Fruit fly (Drosophila melanogaster) whole organism, embryonic: ENCODE data around the gene Mst85C.

Experiments
- ATbp ChIP-seq: fragments of 200-800 bp; sonication (Bioruptor generic); optimal IDR thresholded peaks from 2 replicates; lab custom pipeline; 2017; ENCODE audit warnings: missing biosample characterization, mild to moderate bottlenecking, missing genetic modification characterization, missing genetic modification reagents
- Aef1 ChIP-seq: fragments of 200-800 bp; sonication (Bioruptor generic); IDR thresholded peaks from 3 replicates; pipeline ENCODE4 v1.3.6; 2022; ENCODE audit warnings: missing biosample characterization, missing genetic modification characterization
- BtbVII ChIP-seq: fragments of 200-800 bp; sonication (Bioruptor generic); optimal IDR thresholded peaks from 3 replicates; lab custom pipeline; 2017; ENCODE audit warnings: missing biosample characterization, mild to moderate bottlenecking, missing genetic modification characterization
- CG10431 ChIP-seq: fragments of 200-800 bp; sonication (Bioruptor generic); optimal IDR thresholded peaks from 3 replicates; lab custom pipeline; 2018; ENCODE audit warnings: missing biosample characterization, mild to moderate bottlenecking, missing genetic modification characterization
- CG10654 ChIP-seq: fragments of 200-800 bp; sonication (Bioruptor generic); optimal IDR thresholded peaks from 2 replicates; lab custom pipeline; 2016; ENCODE audit warnings: missing biosample characterization, missing genetic modification characterization
- CG11723 ChIP-seq: fragments of 200-800 bp; sonication (Bioruptor generic); optimal IDR thresholded peaks from 2 replicates; lab custom pipeline; 2017; ENCODE audit warnings: missing biosample characterization, mild to moderate bottlenecking, missing genetic modification characterization
- CG12155 ChIP-seq: fragments of 200-800 bp; sonication (Bioruptor generic); optimal IDR thresholded peaks from 3 replicates; lab custom pipeline; 2016; ENCODE audit warnings: missing biosample characterization, missing genetic modification characterization
- CG12299 ChIP-seq: fragments of 200-800 bp; sonication (Bioruptor generic); optimal IDR thresholded peaks from 2 replicates; lab custom pipeline; 2018; ENCODE audit warnings: missing biosample characterization, mild to moderate bottlenecking, missing genetic modification characterization
- CG12744 ChIP-seq: fragments of 200-800 bp; sonication (Bioruptor generic); optimal IDR thresholded peaks from 2 replicates; lab custom pipeline; 2016; ENCODE audit warnings: missing biosample characterization, missing genetic modification characterization
- CG15269 ChIP-seq: fragments of 200-800 bp; sonication (Bioruptor generic); optimal IDR thresholded peaks from 2 replicates; lab custom pipeline; 2018; ENCODE audit warnings: missing biosample characterization, mild to moderate bottlenecking, missing genetic modification characterization, moderate library complexity
- CG17328 ChIP-seq: fragments of 200-800 bp; sonication (Bioruptor generic); IDR thresholded peaks from 2 replicates; pipeline ENCODE4 v1.3.6; 2022; ENCODE audit warnings: missing biosample characterization, missing genetic modification characterization
- CG17802 ChIP-seq: fragments of 200-800 bp; sonication (Bioruptor generic); optimal IDR thresholded peaks from 2 replicates; lab custom pipeline; 2018; ENCODE audit warnings: missing biosample characterization, mild to moderate bottlenecking, missing genetic modification characterization, moderate library complexity
- CG2116 ChIP-seq: fragments of 200-800 bp; sonication (Bioruptor generic); optimal IDR thresholded peaks from 3 replicates; lab custom pipeline; 2018; ENCODE audit warnings: missing biosample characterization, mild to moderate bottlenecking, missing genetic modification characterization
- CG2678 ChIP-seq: fragments of 200-800 bp; sonication (Bioruptor generic); optimal IDR thresholded peaks from 3 replicates; lab custom pipeline; 2019; ENCODE audit warnings: missing biosample characterization, mild to moderate bottlenecking, missing genetic modification characterization, moderate library complexity
- CG31224 ChIP-seq: fragments of 200-800 bp; sonication (Bioruptor generic); IDR thresholded peaks from 2 replicates; pipeline ENCODE4 v1.3.6; 2022; ENCODE audit warnings: missing biosample characterization, missing genetic modification characterization
- CG32532 ChIP-seq: fragments of 200-800 bp; sonication (Bioruptor generic); IDR thresholded peaks from 2 replicates; pipeline ENCODE4 v1.3.6; 2022; ENCODE audit warnings: missing biosample characterization, missing genetic modification characterization
- CG3995 ChIP-seq: fragments of 200-800 bp; sonication (Bioruptor generic); optimal IDR thresholded peaks from 3 replicates; lab custom pipeline; 2016; ENCODE audit warnings: missing biosample characterization, missing genetic modification characterization
- CG4707 ChIP-seq: fragments of 200-800 bp; sonication (Bioruptor generic); optimal IDR thresholded peaks from 2 replicates; lab custom pipeline; 2018; ENCODE audit warnings: missing biosample characterization, mild to moderate bottlenecking, missing genetic modification characterization, moderate library complexity
- CG7271 ChIP-seq: fragments of 200-800 bp; sonication (Bioruptor generic); optimal IDR thresholded peaks from 2 replicates; lab custom pipeline; 2018; ENCODE audit warnings: missing biosample characterization, mild to moderate bottlenecking, missing genetic modification characterization, moderate library complexity
- Camta ChIP-seq: fragments of 200-800 bp; sonication (Bioruptor generic); optimal IDR thresholded peaks from 2 replicates; lab custom pipeline; 2016; ENCODE audit warnings: missing biosample characterization, missing genetic modification characterization
- Dbx ChIP-seq: fragments of 200-800 bp; sonication (Bioruptor generic); IDR thresholded peaks from 3 replicates; pipeline ENCODE4 v1.3.6; 2022; ENCODE audit warnings: missing biosample characterization, missing genetic modification characterization
- Doc2 ChIP-seq: fragments of 200-800 bp; sonication (Bioruptor generic); IDR thresholded peaks from 2 replicates; pipeline ENCODE4 v1.3.6; 2022; ENCODE audit warnings: missing biosample characterization, missing genetic modification characterization
- Ets97D ChIP-seq: fragments of 200-800 bp; sonication (Bioruptor generic); optimal IDR thresholded peaks from 3 replicates; lab custom pipeline; 2016; ENCODE audit warnings: missing biosample characterization, missing genetic modification characterization
- Fer2 ChIP-seq: fragments of 200-800 bp; sonication (Bioruptor generic); optimal IDR thresholded peaks from 2 replicates; lab custom pipeline; 2018; ENCODE audit warnings: missing biosample characterization, mild to moderate bottlenecking, missing genetic modification characterization, moderate library complexity
- Fer3 ChIP-seq: fragments of 200-800 bp; sonication (Bioruptor generic); optimal IDR thresholded peaks from 2 replicates; lab custom pipeline; 2018; ENCODE audit warnings: missing biosample characterization, mild to moderate bottlenecking, missing genetic modification characterization, moderate library complexity
- Hand ChIP-seq: fragments of 200-800 bp; sonication (Bioruptor generic); optimal IDR thresholded peaks from 2 replicates; lab custom pipeline; 2017; ENCODE audit warnings: mild to moderate bottlenecking, missing biosample characterization, missing genetic modification reagents, missing genetic modification characterization
- Hmx ChIP-seq: fragments of 200-800 bp; sonication (Bioruptor generic); optimal IDR thresholded peaks from 2 replicates; lab custom pipeline; 2016; ENCODE audit warnings: missing biosample characterization, missing genetic modification characterization
- MBD-R2 ChIP-seq: fragments of 200-800 bp; sonication (Bioruptor generic); IDR thresholded peaks from 2 replicates; pipeline ENCODE4 v1.3.6; 2022; ENCODE audit warnings: missing biosample characterization, missing genetic modification characterization
- Nf-YC ChIP-seq: fragments of 200-800 bp; optimal IDR thresholded peaks from 3 replicates; lab custom pipeline; 2019; ENCODE audit warnings: missing biosample characterization, mild to moderate bottlenecking, missing genetic modification characterization, moderate library complexity
- Tbp ChIP-seq: fragments of >200 bp; optimal IDR thresholded peaks from 2 replicates; lab custom pipeline; 2018; ENCODE audit warnings: missing biosample characterization, missing genetic modification characterization
- Vsx1 ChIP-seq: fragments of 200-800 bp; sonication (Bioruptor generic); optimal IDR thresholded peaks from 2 replicates; lab custom pipeline; 2017; ENCODE audit warnings: missing biosample characterization, mild to moderate bottlenecking, missing genetic modification characterization, missing genetic modification reagents
- corto ChIP-seq: fragments of 200-800 bp; sonication (Bioruptor generic); optimal IDR thresholded peaks from 2 replicates; lab custom pipeline; 2016; ENCODE audit warnings: missing biosample characterization, mild to moderate bottlenecking, missing genetic modification characterization, moderate library complexity
- ems ChIP-seq: fragments of 200-800 bp; sonication (Bioruptor generic); optimal IDR thresholded peaks from 3 replicates; lab custom pipeline; 2016; ENCODE audit warnings: missing biosample characterization, missing genetic modification characterization
- en ChIP-seq: fragments of 200-800 bp; sonication (Bioruptor generic); optimal IDR thresholded peaks from 2 replicates; lab custom pipeline; 2016; ENCODE audit warnings: missing biosample characterization, missing genetic modification characterization
- esg ChIP-seq: fragments of 200-800 bp; sonication (Bioruptor generic); conservative IDR thresholded peaks from 2 replicates; pipeline ENCODE4 v1.3.6; 2022; ENCODE audit warnings: missing biosample characterization, missing genetic modification characterization
- gfzf ChIP-seq: fragments of 200-800 bp; sonication (Bioruptor generic); optimal IDR thresholded peaks from 2 replicates; lab custom pipeline; 2016; ENCODE audit warnings: missing biosample characterization, mild to moderate bottlenecking, missing genetic modification characterization, moderate library complexity
- inv ChIP-seq: fragments of 200-800 bp; sonication (Bioruptor generic); IDR thresholded peaks from 2 replicates; pipeline ENCODE4 v1.3.6; 2022; ENCODE audit warnings: missing biosample characterization, missing genetic modification characterization; ENCODE audit not compliant: partially characterized antibody
- org-1 ChIP-seq: fragments of 200-800 bp; sonication (Bioruptor generic); optimal IDR thresholded peaks from 2 replicates; lab custom pipeline; 2017; ENCODE audit warnings: missing biosample characterization, missing genetic modification characterization
- pfk ChIP-seq: fragments of 200-800 bp; sonication (Bioruptor generic); optimal IDR thresholded peaks from 2 replicates; lab custom pipeline; 2018; ENCODE audit warnings: missing biosample characterization, mild to moderate bottlenecking, missing genetic modification characterization, moderate library complexity
- pnt ChIP-seq: fragments of 200-800 bp; sonication (Bioruptor generic); optimal IDR thresholded peaks from 3 replicates; lab custom pipeline; 2016; ENCODE audit warnings: missing biosample characterization, missing genetic modification characterization
- ro ChIP-seq: fragments of 200-800 bp; sonication (Bioruptor generic); IDR thresholded peaks from 2 replicates; pipeline ENCODE4 v1.3.6; 2022; ENCODE audit warnings: missing biosample characterization, missing genetic modification characterization
- row ChIP-seq: fragments of 200-800 bp; sonication (Bioruptor generic); IDR thresholded peaks from 3 replicates; pipeline ENCODE4 v1.3.6; 2022; ENCODE audit warnings: missing biosample characterization, missing genetic modification characterization
- slou ChIP-seq: fragments of 200-800 bp; sonication (Bioruptor generic); optimal IDR thresholded peaks from 3 replicates; lab custom pipeline; 2016; ENCODE audit warnings: missing biosample characterization, missing genetic modification characterization
- so ChIP-seq: fragments of 200-800 bp; sonication (Bioruptor generic); IDR thresholded peaks from 3 replicates; pipeline ENCODE4 v1.3.6; 2022; ENCODE audit warnings: missing biosample characterization, missing genetic modification characterization
- sob ChIP-seq: fragments of 200-800 bp; sonication (Bioruptor generic); IDR thresholded peaks from 2 replicates; pipeline ENCODE4 v1.3.6; 2022; ENCODE audit warnings: missing biosample characterization, missing genetic modification characterization
- stc ChIP-seq: fragments of 200-800 bp; sonication (Bioruptor generic); IDR thresholded peaks from 2 replicates; pipeline ENCODE4 v1.3.6; 2022; ENCODE audit warnings: missing biosample characterization, missing genetic modification characterization
- sug ChIP-seq: fragments of 200-800 bp; optimal IDR thresholded peaks from 2 replicates; lab custom pipeline; 2019; ENCODE audit warnings: missing biosample characterization, mild to moderate bottlenecking, missing genetic modification characterization, moderate library complexity
- twi ChIP-seq: fragments of 200-800 bp; optimal IDR thresholded peaks from 2 replicates; lab custom pipeline; 2019; ENCODE audit warnings: missing biosample characterization, mild to moderate bottlenecking, missing genetic modification characterization, moderate library complexity
- vfl ChIP-seq: fragments of 200-800 bp; sonication (Bioruptor generic); optimal IDR thresholded peaks from 2 replicates; lab custom pipeline; 2016; ENCODE audit warnings: missing biosample characterization, missing genetic modification characterization

Mst85C gene

DNA sequence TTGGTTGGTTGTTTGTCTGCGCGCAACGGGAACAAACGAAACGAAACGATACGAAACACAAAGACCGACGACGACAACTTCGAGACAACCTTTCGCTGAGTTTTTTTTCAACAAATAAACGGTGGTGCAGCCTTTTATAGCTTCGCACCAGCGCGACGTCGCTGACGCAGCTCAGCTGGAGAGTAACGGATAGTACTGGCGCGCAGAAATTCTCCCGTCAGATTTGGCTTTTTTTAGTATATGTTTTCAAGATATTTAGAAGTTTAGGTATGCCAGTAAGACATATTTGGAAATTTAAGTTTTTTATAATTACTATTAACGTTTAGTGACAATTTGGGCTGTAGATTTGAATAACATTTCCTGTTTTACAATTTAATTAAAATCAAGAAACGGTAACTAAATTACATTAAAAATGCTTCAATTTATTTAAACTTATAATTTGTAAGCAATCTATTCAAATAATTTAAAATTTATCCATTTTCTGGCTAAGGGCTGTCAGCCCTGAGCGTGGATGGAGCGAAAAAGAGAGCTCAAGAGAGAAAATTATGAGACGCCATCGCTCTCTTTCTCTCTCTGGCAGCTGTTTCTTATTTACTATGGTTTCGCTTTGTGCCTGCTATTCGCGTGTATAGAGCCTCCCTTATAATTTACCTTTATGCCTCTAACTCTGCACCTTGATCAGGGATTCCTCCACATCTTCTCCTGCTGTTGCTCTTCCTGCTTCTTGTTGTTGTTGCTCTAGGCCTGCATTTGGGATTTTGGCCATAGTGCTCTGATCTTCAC lies 14.6 kb upstream of the Mst85C start (continued):
- TF ChIP-seq CG11723 (GFP tag; lab: Kevin White, UChicago), result peak; percentile 81
- TF ChIP-seq gfzf (GFP tag; lab: Kevin White, UChicago), result no peak
- TF ChIP-seq Ets97D (GFP tag; lab: Kevin White, UChicago), result no peak
- TF ChIP-seq sob (GFP tag; lab: Robert Waterston, UW), result 0 out of 2 replicates have a peak, but pooled peaks have one; percentile 23
- peak; percentile 4 for TF ChIP-seq en (GFP tag; lab: Kevin White, UChicago)
- TF ChIP-seq CG12744 (GFP tag; lab: Kevin White, UChicago), result peak; percentile 7
- peak; percentile 77 for TF ChIP-seq twi (tag; lab: Kevin White, UChicago)
- TF ChIP-seq CG4707 (GFP tag; lab: Kevin White, UChicago), result peak; percentile 19
- peak; percentile 29 for TF ChIP-seq CG10654
- TF ChIP-seq BtbVII (GFP tag; lab: Kevin White, UChicago), result peak; percentile 87
- TF ChIP-seq ro (GFP tag; lab: Robert Waterston, UW), result no peak
- TF ChIP-seq ems (GFP tag; lab: Kevin White, UChicago), result peak; percentile 29
- TF ChIP-seq stc, result peak; percentile 31; the same call in 1 of the 2 replicates
- TF ChIP-seq pnt, result no peak
- TF ChIP-seq CG12299 (tag; lab: Kevin White, UChicago), result peak; percentile 80
- peak; percentile 59 for TF ChIP-seq ATbp (GFP tag; lab: Kevin White, UChicago)
- TF ChIP-seq CG12155, result peak; percentile 69
- peak; percentile 38 for TF ChIP-seq vfl (GFP tag; lab: Kevin White, UChicago)
- TF ChIP-seq CG3995 (GFP tag; lab: Kevin White, UChicago), result peak; percentile 22
- peak; percentile 73 for TF ChIP-seq Fer3 (tag; lab: Kevin White, UChicago)
- TF ChIP-seq row (GFP tag; lab: Robert Waterston, UW), result peak; percentile 95
- TF ChIP-seq esg (GFP tag; lab: Robert Waterston, UW), result peak; percentile 67
- peak; percentile 74 for TF ChIP-seq Vsx1 (GFP tag; lab: Kevin White, UChicago)
- peak; percentile 36 for TF ChIP-seq CG17328 (GFP tag; lab: Robert Waterston, UW)
- TF ChIP-seq Nf-YC (tag; lab: Kevin White, UChicago), result peak; percentile 86
- peak; percentile 95 for TF ChIP-seq Tbp
- TF ChIP-seq corto (GFP tag; lab: Kevin White, UChicago), result peak; percentile 55
- TF ChIP-seq CG15269, result peak; percentile 89
- TF ChIP-seq Camta (GFP tag; lab: Kevin White, UChicago), result peak; percentile 49
- peak; percentile 22; the same call in 1 of the 2 replicates for TF ChIP-seq MBD-R2
- TF ChIP-seq Aef1 (GFP tag; lab: Robert Waterston, UW), result peak; percentile 46; the same call in 2 of the 3 replicates
- TF ChIP-seq CG10431 (GFP tag; lab: Kevin White, UChicago), result peak; percentile 75
- no peak for TF ChIP-seq CG17802
- 0 out of 2 replicates have a peak, but pooled peaks have one; percentile 68 for TF ChIP-seq CG32532
- peak; percentile 31 for TF ChIP-seq slou (GFP tag; lab: Kevin White, UChicago)
- TF ChIP-seq pfk, result peak; percentile 97
- TF ChIP-seq Hand (GFP tag; lab: Kevin White, UChicago), result peak; percentile 83
- TF ChIP-seq CG2116 (GFP tag; lab: Kevin White, UChicago), result peak; percentile 56
- TF ChIP-seq org-1 (GFP tag; lab: Kevin White, UChicago), result peak; percentile 76
- TF ChIP-seq Fer2, result peak; percentile 74
- peak; percentile 36 for TF ChIP-seq CG7271 (tag; lab: Kevin White, UChicago)
- peak; percentile 89 for TF ChIP-seq sug (tag; lab: Kevin White, UChicago)
- peak; percentile 68 for TF ChIP-seq Dbx (GFP tag; lab: Robert Waterston, UW)
- TF ChIP-seq so (GFP tag; lab: Robert Waterston, UW), result peak; percentile 81; the same call in 2 of the 3 replicates
- no peak for TF ChIP-seq inv (GFP tag; lab: Robert Waterston, UW)
- peak; percentile 32 for TF ChIP-seq Hmx (GFP tag; lab: Kevin White, UChicago)
- TF ChIP-seq CG2678 (tag; lab: Kevin White, UChicago), result peak; percentile 94
- 0 out of 2 replicates have a peak, but pooled peaks have one; percentile 20 for TF ChIP-seq CG31224 (GFP tag; lab: Robert Waterston, UW)
- no peak for TF ChIP-seq Doc2
